Fruit fly (Drosophila melanogaster): ENCODE measurements around the gene CG33159.

DNA sequence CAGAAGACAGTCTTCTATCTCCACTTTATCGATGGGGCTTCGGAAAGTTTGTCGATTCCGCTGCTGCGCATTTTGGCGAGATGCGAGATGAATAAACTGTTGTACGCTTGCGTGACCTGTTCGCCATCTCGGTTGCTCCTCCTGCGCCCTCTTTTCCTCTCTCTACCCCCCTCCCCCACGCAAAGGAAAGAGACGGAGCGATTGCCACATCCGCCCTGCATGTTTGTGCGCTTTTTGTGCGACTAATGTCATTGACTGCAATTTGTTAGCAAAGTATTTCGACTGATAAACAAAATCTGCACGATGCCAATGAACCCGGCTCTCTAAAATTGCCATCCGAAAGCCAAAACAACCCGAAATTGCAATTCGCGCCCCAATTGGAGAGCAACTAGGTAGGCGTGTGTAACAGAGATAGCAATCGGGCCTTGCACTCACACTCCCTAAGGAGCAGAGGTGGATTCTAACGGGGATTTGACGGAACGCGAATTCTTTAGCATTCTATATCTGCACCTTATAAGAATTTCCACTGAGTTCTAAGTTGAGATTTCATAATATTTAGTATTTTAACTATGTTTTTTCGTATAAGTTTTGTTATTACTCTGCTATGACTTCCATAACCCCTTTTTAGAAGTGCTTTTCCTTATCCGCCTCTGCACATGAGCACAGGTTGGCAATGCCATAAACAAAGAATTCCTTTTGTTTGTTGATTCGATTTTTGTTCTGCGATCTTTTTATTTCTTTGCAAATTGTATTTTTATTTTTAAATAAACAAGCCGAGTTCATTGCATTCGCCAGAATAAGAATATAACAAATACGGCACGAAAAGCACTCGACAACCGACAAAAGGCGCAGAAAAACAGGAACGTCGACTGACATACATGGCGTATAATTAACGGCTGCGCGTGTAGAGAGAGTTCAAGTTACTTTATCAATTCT, 43.1 kb upstream of the CG33159 start, which contains the start of gene CG43389:
- TF ChIP-seq CG3032 (tag; optimal IDR thresholded peaks at IDR 0.05): peak; percentile 89
- peak; percentile 99 for TF ChIP-seq svp (GFP tag)
- peak; percentile 42 for TF ChIP-seq CG16779 (tag; optimal IDR thresholded peaks at IDR 0.05)
- TF ChIP-seq Sox14 (GFP tag; optimal IDR thresholded peaks at IDR 0.05): peak; percentile 98
